Worm (Caenorhabditis elegans) whole organism, early embryonic: ENCODE results near the gene gldi-8.

Source experiments
- F13C5.2 ChIP-seq: sonication (generic microtip); optimal IDR thresholded peaks from 2 replicates; lab custom pipeline; 2017; ENCODE audit warnings: mild to moderate bottlenecking, missing genetic modification characterization, inconsistent platforms, missing compliant biosample characterization
- sea-1 ChIP-seq: fragments of 200-800 bp; sonication (Bioruptor generic); conservative IDR thresholded peaks from 2 replicates; pipeline ENCODE4 v1.3.6; 2022; ENCODE audit warnings: missing genetic modification characterization, missing compliant biosample characterization

DNA sequence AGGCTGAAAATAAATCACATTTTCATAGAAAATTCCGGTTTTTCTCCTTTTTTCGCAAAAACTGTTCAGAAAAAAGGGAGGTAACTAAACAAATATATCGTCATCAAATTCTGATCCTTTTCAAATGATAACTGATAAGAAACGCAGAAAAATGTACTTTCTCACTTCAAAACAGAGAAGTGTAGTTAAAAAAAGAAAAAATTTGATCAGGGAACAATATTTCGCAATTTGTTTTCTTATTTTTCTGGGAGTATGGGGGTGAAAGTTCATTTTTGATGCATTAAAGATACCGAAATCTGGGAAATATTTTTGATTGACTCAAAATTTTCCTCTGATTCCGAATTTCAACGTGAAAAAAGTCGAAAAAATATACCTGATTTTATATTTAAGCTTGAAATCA lies 6.6 kb upstream of the gldi-8 start:
- TF ChIP-seq sea-1 (GFP tag; lab: Robert Waterston, UW): no peak
- TF ChIP-seq F13C5.2 (tag; lab: Kevin White, UChicago): no peak
